Worm (Caenorhabditis elegans): Measurements from ENCODE around the gene nas-33.

ce11 chrX:6462479-6462878, 7.4 kb upstream of the nas-33 start:
- TF ChIP-seq dpl-1 (GFP tag; optimal IDR thresholded peaks at IDR 0.05) (no peak), nhr-237 (tag; optimal IDR thresholded peaks at IDR 0.05) (no peak), mdl-1 (tag; optimal IDR thresholded peaks at IDR 0.05) (no peak), sup-37 (GFP tag; optimal IDR thresholded peaks at IDR 0.05) (no peak), fkh-8 (tag; optimal IDR thresholded peaks at IDR 0.05) (no peak), ama-1 (optimal IDR thresholded peaks at IDR 0.05) (no peak), xbp-1 (tag; optimal IDR thresholded peaks at IDR 0.05) (no peak), fos-1 (tag; optimal IDR thresholded peaks at IDR 0.05) (no peak), ztf-11 (tag; optimal IDR thresholded peaks at IDR 0.05) (no peak), ces-1 (GFP tag; optimal IDR thresholded peaks at IDR 0.05) (no peak), grh-1 (GFP tag; IDR thresholded peaks at IDR 0.05) (no peak), unc-62 (GFP tag; optimal IDR thresholded peaks at IDR 0.05) (no peak), egl-27 (tag; optimal IDR thresholded peaks at IDR 0.05) (no peak)
